Fruit fly (Drosophila melanogaster) whole organism: ENCODE results near the gene Act87E.

Experiments
- CG8478 ChIP-seq: fragments of >200 bp; optimal IDR thresholded peaks from 2 replicates; lab custom pipeline; 2018; ENCODE audit warnings: inconsistent platforms
- Dll ChIP-seq: fragments of >200 bp; optimal IDR thresholded peaks from 2 replicates; lab custom pipeline; 2017
- EcR ChIP-seq, 2 experiments: fragments of >200 bp; optimal IDR thresholded peaks; 2 replicates each; lab custom pipeline; 2017; ENCODE audit warnings: missing biosample characterization in 2 of 2, missing genetic modification characterization in 2 of 2, missing genetic modification reagents in 2 of 2
- pan ChIP-seq: fragments of >200 bp; optimal IDR thresholded peaks from 2 replicates; lab custom pipeline; 2017
- psq ChIP-seq: fragments of >200 bp; optimal IDR thresholded peaks from 2 replicates; lab custom pipeline; 2017
- usp ChIP-seq: fragments of >200 bp; optimal IDR thresholded peaks from 2 replicates; lab custom pipeline; 2017; ENCODE audit warnings: missing biosample characterization, missing genetic modification characterization, mixed read lengths

Gene Act87E

DNA sequence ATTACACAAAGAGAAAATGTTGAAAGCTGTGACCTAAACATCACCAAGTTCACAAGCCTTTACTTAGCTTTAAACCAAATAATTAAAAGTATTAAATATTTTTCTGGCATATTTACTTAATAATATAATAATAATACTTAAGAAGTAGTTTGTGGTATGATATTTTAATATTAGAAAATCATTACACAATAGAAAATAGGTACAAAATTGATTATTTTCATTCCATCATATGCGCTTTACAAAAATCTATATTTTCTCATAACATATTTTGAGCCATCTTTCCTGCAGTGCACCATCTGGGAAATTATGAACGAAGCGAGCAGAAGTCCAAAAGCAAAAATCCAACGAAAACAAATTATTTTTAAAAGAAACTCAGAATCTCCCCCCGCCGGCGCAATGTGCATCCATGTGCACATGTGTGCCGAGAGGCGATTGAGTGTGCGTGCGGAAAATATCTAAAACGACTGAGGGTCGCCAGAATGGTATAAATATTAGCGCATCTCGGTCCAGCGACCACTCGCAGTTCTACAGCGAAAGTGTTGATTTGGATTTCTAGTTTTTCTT, at the start of gene Act87E:
TSS of gene Act87E (plus strand) at position 514 of the 564 bp plus-strand sequence.
- TF ChIP-seq Dll (lab: Kevin White, UChicago) (no peak), pan (lab: Kevin White, UChicago) (no peak), CG8478 (no peak), usp (GFP tag; lab: Kevin White, UChicago) (no peak), psq (no peak), EcR (GFP tag; optimal IDR thresholded peaks at IDR 0.05; lab: Kevin White, UChicago) (no peak)

DNA sequence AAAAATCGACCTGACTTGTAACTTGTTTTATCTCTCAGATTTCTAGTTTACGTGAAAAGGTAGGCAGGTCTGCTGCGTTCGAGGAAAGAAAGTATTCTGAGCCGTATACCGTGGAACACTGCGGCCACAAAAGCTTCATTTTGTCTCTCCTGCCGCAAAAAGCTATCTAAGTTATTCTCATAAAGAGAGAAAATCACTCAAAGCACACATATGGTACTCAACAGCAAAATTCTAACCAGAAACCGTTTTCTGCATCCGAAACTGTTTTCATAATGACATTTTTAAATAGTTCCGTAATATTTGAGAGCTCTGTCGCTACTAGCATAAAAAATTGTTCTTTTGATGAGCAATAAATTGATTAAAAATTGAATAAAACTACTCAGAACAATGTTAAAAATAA, 46.1 kb upstream of the Act87E start, which contains the start of the genes CG9813 and CG8870:
TSS of gene CG9813 (minus strand) at position 101 of the 400 bp plus-strand sequence.
TSS of gene CG8870 (plus strand) at position 168 of the 400 bp plus-strand sequence.
- TF ChIP-seq usp (GFP tag; lab: Kevin White, UChicago), result no peak
- no peak for TF ChIP-seq CG8478
- TF ChIP-seq pan (lab: Kevin White, UChicago), result no peak
- no peak for TF ChIP-seq EcR (GFP tag; optimal IDR thresholded peaks at IDR 0.05; lab: Kevin White, UChicago)
- no peak for TF ChIP-seq psq
- TF ChIP-seq Dll (lab: Kevin White, UChicago), result no peak

DNA sequence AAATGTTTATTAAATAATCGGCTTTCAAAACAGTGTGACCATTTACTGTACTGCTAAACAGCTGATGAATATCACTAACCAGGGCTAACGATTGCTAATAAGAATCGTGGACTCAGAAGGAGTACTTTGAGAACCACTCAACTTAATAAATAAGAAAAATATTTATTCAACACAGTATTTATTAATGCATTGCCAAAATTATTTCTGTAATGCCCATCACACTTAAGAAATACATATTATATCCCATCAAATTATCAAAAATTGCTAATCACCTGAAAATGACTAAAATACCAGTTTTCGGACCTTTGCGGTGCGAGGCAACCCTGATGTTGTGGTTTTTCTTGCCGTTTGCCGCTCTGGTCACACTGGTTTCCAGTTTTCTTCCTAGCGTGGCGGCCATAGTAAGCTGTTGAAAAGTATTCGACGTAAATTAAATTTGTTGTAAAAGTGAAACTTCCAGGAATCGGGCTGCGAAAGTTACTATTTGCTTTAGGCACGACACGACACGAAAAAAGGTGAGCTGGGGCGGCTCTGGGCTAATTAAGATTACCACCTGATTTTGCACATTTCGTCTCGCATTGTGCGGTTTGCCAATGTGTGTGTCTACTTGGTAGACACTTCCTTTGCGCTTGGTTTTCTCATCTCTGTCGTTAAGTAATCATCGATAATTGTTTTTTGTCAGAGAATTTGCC, 43.9 kb upstream of the Act87E start, which contains the start of the genes mRpS21 and Droj2:
TSS of gene mRpS21 (minus strand) at position 66 of the 692 bp plus-strand sequence.
TSS of gene Droj2 (plus strand) at position 363 of the 692 bp plus-strand sequence.
- no peak for TF ChIP-seq usp (GFP tag; lab: Kevin White, UChicago)

DNA sequence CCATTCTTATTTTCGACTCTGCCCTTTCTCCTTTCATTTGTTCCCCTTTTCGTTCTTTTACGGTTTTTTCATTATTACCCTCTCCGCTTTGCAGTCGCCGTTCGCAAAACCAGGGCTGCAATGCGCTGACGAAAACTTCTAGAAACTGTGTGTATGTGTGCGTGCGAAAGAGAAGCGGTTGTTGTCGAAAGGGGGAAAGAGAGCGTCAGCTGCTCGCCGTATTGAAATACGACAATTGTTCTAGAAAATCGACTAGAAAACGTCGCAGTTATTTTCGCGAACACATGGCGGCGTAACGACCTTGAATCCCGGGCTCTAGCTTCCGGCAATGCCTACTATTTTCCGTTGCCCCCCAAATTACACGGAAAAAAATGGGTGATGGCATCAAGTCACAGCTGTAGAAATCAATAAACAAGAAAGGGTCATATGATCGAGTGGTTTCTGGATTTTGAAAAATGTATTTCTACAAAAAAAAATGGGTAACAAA, 43.1 kb upstream of the Act87E start:
- no peak for TF ChIP-seq usp (GFP tag; lab: Kevin White, UChicago)
- TF ChIP-seq CG8478, result no peak
- no peak for TF ChIP-seq Dll (lab: Kevin White, UChicago)

DNA sequence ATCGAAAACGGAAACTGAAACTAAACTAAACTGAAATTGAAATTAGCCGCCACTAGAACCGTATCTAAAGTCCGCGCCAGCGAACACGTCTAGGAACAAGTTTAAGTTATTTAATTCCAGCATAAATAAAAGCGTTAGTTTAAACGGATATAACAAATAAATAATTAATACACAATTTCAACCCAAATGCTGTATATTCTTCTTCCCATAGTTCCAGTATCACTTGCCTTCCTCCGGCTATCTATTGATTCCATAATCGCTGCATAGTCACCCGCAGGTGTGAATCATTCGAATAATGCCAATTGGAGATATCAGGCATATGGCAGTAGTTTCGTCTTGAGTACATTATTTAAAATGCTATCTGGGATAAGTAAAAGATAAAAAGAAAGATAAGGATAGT, 40.7 kb upstream of the Act87E start:
- TF ChIP-seq pan (lab: Kevin White, UChicago) (no peak), CG8478 (no peak), psq (no peak), usp (GFP tag; lab: Kevin White, UChicago) (no peak)

DNA sequence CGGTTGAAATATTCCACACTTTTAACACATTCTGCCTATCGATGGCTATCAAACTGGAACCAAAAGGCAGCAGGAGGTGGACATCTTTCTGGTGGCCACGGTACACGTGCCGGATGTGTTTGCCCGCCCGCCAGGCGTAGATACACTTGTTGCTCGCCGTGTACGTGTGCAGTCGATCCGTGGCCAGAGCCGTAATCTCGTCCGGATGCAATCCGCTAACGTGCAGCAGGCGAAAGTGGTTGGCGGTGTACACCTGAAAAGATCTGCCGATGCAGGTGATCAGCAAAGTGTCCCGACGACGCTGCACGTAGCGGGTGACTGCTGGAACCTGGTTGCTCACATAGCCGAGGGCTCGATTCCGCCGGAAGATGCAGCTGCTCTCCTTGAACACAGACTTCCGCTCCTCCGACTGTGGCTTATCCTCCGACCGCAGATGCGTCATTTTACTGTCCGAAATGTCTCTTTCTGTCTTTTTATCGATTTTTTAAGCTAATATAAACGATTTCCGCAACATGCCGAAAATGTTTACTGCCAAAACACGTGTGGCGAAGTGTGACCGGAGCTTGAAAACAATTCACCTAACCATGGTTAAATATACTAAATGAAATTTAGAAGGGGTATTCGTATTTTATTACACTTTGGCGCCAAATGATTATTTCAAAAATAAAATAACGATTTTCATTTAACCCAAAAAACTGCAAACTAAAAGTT, 37.5 kb upstream of the Act87E start, which contains the start of gene CG9799:
TSS of gene CG9799 (minus strand) at position 550 of the 711 bp plus-strand sequence.
- TF ChIP-seq EcR (GFP tag; optimal IDR thresholded peaks at IDR 0.05; lab: Kevin White, UChicago) (no peak), CG8478 (no peak)

DNA sequence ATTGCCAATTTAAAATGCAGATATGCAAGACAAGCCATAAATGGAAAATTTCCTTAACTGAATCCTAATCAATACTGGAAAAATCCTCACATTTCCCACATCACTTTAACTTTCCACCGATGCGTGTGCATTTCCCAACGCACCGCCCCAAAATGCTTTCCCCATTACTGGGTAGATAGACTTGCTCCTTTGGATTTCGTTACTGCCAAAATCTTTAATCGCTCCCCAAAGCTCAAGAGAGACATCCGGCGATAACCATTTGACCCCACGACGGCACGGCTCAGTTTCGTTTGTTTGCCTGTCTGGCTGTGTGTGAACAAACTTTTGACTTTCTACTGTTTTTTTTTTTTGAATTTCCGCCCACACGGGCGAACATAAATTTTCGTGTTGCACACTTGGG, 35.3 kb upstream of the Act87E start:
- TF ChIP-seq CG8478, result no peak
- no peak for TF ChIP-seq Dll (lab: Kevin White, UChicago)
- TF ChIP-seq psq, result no peak
- no peak for TF ChIP-seq pan (lab: Kevin White, UChicago)
- no peak for TF ChIP-seq usp (GFP tag; lab: Kevin White, UChicago)
- no peak for TF ChIP-seq EcR (GFP tag; optimal IDR thresholded peaks at IDR 0.05; lab: Kevin White, UChicago)

DNA sequence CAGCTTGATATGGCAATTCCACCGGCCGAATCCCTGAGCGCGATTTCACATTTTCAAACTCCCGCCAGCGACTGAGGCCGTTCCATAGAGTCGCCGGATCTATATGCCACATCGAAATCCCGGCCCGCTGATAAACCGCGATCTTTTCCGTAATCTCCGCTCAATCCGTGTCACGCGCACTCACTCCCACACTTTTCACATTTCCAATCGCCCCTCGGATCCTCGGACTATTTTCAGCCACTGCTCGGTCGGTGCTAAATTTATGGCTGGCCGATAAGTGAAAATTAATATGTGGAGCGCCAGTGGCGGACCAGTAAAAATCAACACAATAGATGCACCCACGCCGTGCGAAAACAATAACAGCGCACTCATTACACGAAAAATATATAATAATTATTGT, 32.8 kb upstream of the Act87E start:
- no peak for TF ChIP-seq CG8478
- TF ChIP-seq pan (lab: Kevin White, UChicago), result no peak
- no peak for TF ChIP-seq EcR (GFP tag; optimal IDR thresholded peaks at IDR 0.05; lab: Kevin White, UChicago)
- no peak for TF ChIP-seq usp (GFP tag; lab: Kevin White, UChicago)
- no peak for TF ChIP-seq Dll (lab: Kevin White, UChicago)
- TF ChIP-seq psq, result no peak

DNA sequence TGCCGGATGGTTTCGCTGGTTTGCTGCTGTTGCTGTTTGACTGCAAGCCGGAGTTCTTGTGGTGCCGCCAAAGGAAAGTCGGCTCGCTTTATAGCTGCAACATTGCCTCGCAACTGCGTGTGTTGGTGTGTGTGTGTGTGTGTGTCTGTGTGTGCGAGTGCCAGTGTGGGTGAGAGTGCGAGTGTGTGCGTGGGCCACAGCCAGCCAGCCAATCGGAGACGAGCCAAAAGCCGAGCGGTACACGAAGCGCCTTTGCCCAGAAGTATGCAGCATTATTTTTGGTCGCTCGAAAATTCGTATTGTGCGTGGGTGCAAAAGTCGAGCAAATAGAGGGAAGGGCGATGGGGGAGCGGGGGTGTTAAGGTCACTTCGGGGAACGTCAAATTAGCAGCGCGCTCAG, 30.6 kb upstream of the Act87E start, which contains the start of gene CCHa2:
TSS of gene CCHa2 (minus strand) at position 65 of the 400 bp plus-strand sequence.
- TF ChIP-seq psq, result no peak
- no peak for TF ChIP-seq pan (lab: Kevin White, UChicago)
- no peak for TF ChIP-seq CG8478
- no peak for TF ChIP-seq usp (GFP tag; lab: Kevin White, UChicago)
- no peak for TF ChIP-seq EcR (GFP tag; optimal IDR thresholded peaks at IDR 0.05; lab: Kevin White, UChicago)
- TF ChIP-seq Dll (lab: Kevin White, UChicago), result no peak

DNA sequence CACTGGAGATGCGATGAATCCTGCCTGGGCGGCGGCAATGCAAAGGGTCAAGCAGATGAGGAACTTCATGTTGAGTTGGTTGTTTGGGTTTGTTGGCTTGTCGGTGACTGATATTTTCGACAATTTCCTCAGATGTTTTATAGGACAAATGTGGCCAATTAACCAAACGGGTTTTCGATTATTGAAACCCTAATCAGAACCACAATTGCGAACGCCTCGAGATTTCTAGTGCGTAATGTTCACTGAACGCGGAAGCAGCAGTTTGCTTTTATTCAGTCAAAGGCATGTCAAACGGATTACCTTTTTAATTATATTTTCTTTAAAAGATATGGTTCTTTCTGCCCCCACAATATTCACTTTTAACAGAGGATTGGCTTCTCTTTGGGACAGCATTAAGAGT, 28.7 kb upstream of the Act87E start, which contains the start of gene CG14374:
TSS of gene CG14374 (minus strand) at position 101 of the 400 bp plus-strand sequence.
- TF ChIP-seq CG8478 (no peak), pan (lab: Kevin White, UChicago) (no peak), Dll (lab: Kevin White, UChicago) (no peak), psq (no peak), usp (GFP tag; lab: Kevin White, UChicago) (no peak), EcR (GFP tag; optimal IDR thresholded peaks at IDR 0.05; lab: Kevin White, UChicago) (no peak)

DNA sequence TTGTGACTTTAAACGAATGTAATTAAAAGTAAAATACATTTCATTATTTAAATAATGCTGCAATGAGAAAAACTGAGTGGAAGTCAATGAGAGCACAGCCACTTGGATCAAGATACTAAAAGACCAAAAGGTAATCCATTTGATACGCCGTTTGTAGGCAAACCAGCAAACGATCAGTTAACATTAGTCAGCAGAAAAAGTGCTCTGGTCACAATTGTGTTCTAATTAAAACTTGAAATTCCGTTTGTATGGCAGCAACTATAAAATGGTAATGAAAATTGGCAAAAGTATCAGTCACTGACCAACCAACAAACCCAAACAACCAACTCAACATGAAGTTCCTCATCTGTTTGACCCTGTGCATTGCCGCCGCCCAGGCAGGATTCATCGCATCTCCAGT, 28.2 kb upstream of the Act87E start, which contains the start of gene CG14377:
TSS of gene CG14377 (plus strand) at position 301 of the 400 bp plus-strand sequence.
- TF ChIP-seq psq (no peak), usp (GFP tag; lab: Kevin White, UChicago) (no peak), pan (lab: Kevin White, UChicago) (no peak), EcR (GFP tag; optimal IDR thresholded peaks at IDR 0.05; lab: Kevin White, UChicago) (no peak), CG8478 (no peak), Dll (lab: Kevin White, UChicago) (no peak)
